Fruit fly (Drosophila melanogaster): Measurements from ENCODE around the gene sty.

The sty gene

dm6 chr3L:3408231-3408630 lies 16.5 kb downstream of the sty start:
- TF ChIP-seq CG34376 (GFP tag; optimal IDR thresholded peaks at IDR 0.05) = no peak
- TF ChIP-seq Meics (GFP tag; optimal IDR thresholded peaks at IDR 0.05) = no peak
- no peak for TF ChIP-seq CG10979 (tag; optimal IDR thresholded peaks at IDR 0.05)
- no peak for TF ChIP-seq sug (tag; optimal IDR thresholded peaks at IDR 0.05)
- TF ChIP-seq Dek (tag; optimal IDR thresholded peaks at IDR 0.05) = no peak
- no peak for TF ChIP-seq Sry-β (GFP tag; optimal IDR thresholded peaks at IDR 0.05)
- TF ChIP-seq wdn (GFP tag; IDR thresholded peaks at IDR 0.05) = no peak
- no peak for TF ChIP-seq BEAF-32 (GFP tag; optimal IDR thresholded peaks at IDR 0.05)
- TF ChIP-seq Awh (GFP tag; IDR thresholded peaks at IDR 0.05) = no peak

- TF ChIP-seq ftz-f1 (GFP tag; optimal IDR thresholded peaks at IDR 0.05) (peak; percentile 74), slbo (GFP tag; IDR thresholded peaks at IDR 0.05) (0 out of 2 replicates have a peak, but pooled peaks have one; percentile 20), pfk (GFP tag; optimal IDR thresholded peaks at IDR 0.05) (no peak), sd (tag; optimal IDR thresholded peaks at IDR 0.05) (peak; percentile 67), CG34224 (GFP tag; IDR thresholded peaks at IDR 0.05; ENCODE audit: partially characterized antibody) (no peak), lab (GFP tag; optimal IDR thresholded peaks at IDR 0.05) (no peak), peb (GFP tag; IDR thresholded peaks at IDR 0.05) (no peak), vvl (GFP tag; IDR thresholded peaks at IDR 0.05) (0 out of 2 replicates have a peak, but pooled peaks have one; percentile 29), chinmo (GFP tag; IDR thresholded peaks at IDR 0.05; ENCODE audit: partially characterized antibody) (0 out of 4 replicates have a peak, but pooled peaks have one; percentile 28), zfh1 (GFP tag; IDR thresholded peaks at IDR 0.05) (no peak), C15 (GFP tag; IDR thresholded peaks at IDR 0.05) (no peak), HHEX (GFP tag; optimal IDR thresholded peaks at IDR 0.05) (no peak), eve (GFP tag; optimal IDR thresholded peaks at IDR 0.05) (no peak), CG10431 (GFP tag; optimal IDR thresholded peaks at IDR 0.05) (no peak), Chrac-16 (GFP tag; optimal IDR thresholded peaks at IDR 0.05) (no peak), crol (GFP tag; IDR thresholded peaks at IDR 0.05) (peak; percentile 22; the same call in 1 of the 2 replicates), oc (tag; optimal IDR thresholded peaks at IDR 0.05) (peak; percentile 9), CG3847 (GFP tag; IDR thresholded peaks at IDR 0.05) (no peak), Opbp (GFP tag; IDR thresholded peaks at IDR 0.05; ENCODE audit: partially characterized antibody) (no peak), MTF-1 (GFP tag; optimal IDR thresholded peaks at IDR 0.05; ENCODE audit: borderline replicate concordance) (no peak)
Measured at dm6 chr3L:3407481-3407880, 17.3 kb downstream of the sty start.

- TF ChIP-seq CG11085 (GFP tag; IDR thresholded peaks at IDR 0.05) (no peak), CG7928 (GFP tag; optimal IDR thresholded peaks at IDR 0.05) (no peak), CG2875 (GFP tag; optimal IDR thresholded peaks at IDR 0.05) (no peak), CG17361 (GFP tag; IDR thresholded peaks at IDR 0.05) (0 out of 3 replicates have a peak, but pooled peaks have one; percentile 15), CG11696 (GFP tag; IDR thresholded peaks at IDR 0.05) (peak; percentile 73), Fer3 (tag; optimal IDR thresholded peaks at IDR 0.05) (peak; percentile 6), CG4282 (GFP tag; optimal IDR thresholded peaks at IDR 0.05) (no peak), sima (GFP tag; optimal IDR thresholded peaks at IDR 0.05) (no peak), nerfin-2 (GFP tag; IDR thresholded peaks at IDR 0.05; ENCODE audit: partially characterized antibody) (no peak), Sox102F (GFP tag; optimal IDR thresholded peaks at IDR 0.05) (peak; percentile 13), CG6689 (GFP tag; IDR thresholded peaks at IDR 0.05) (no peak), CG14014 (GFP tag; IDR thresholded peaks at IDR 0.05) (peak; percentile 38; the same call in 1 of the 2 replicates), pan (optimal IDR thresholded peaks at IDR 0.05) (no peak), pan (GFP tag; optimal IDR thresholded peaks at IDR 0.05 in 1 of 2, IDR thresholded peaks at IDR 0.05 in 1 of 2) (peak in 1 of 2 experiments; percentile 42), CG10321 (GFP tag; IDR thresholded peaks at IDR 0.05) (no peak), CG9932 (GFP tag; IDR thresholded peaks at IDR 0.05) (peak; percentile 37; the same call in 1 of the 2 replicates), ham (GFP tag; IDR thresholded peaks at IDR 0.05) (no peak), prd (optimal IDR thresholded peaks at IDR 0.05) (no peak), prd (GFP tag; IDR thresholded peaks at IDR 0.05) (0 out of 3 replicates have a peak, but pooled peaks have one; percentile 10), CG10565 (GFP tag; optimal IDR thresholded peaks at IDR 0.05) (no peak)
Measured at dm6 chr3L:3406307-3407061, 18.3 kb downstream of the sty start.
